Fruit fly (Drosophila melanogaster): Measurements from ENCODE around the gene sty.
A peak's percentile ranks its signal among the peaks of the same experiment; 100 is the strongest.

Gene sty

DNA sequence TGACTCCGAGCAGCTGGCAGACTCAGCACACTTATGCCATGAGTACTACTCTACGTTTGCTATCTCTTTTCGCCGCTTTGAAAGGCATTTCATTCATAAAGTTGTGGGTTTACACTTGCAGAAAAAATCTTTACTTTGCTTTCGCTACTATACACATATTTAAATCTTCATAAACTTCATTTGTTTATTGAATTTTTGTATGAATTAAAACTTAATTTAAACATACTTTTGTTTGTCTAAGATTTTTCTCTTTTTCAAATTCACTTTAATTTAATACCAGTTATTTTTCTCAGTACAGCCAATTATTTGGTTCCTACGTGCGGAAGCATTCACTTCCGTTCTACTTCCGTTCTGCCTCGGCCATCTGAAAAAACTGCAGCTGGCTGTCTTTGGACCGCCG lies 13.7 kb upstream of the sty start (continued):
- TF ChIP-seq repo (GFP tag; optimal IDR thresholded peaks at IDR 0.05) (no peak), CG17385 (GFP tag; optimal IDR thresholded peaks at IDR 0.05) (peak; percentile 69), CG11456 (GFP tag; IDR thresholded peaks at IDR 0.05) (no peak), gfzf (GFP tag; optimal IDR thresholded peaks at IDR 0.05) (no peak), Atf-2 (GFP tag; optimal IDR thresholded peaks at IDR 0.05) (peak; percentile 48), CG12744 (GFP tag; optimal IDR thresholded peaks at IDR 0.05) (peak; percentile 21), CG18764 (GFP tag; optimal IDR thresholded peaks at IDR 0.05) (peak; percentile 52), MESR4 (GFP tag; optimal IDR thresholded peaks at IDR 0.05) (no peak), D19B (GFP tag; optimal IDR thresholded peaks at IDR 0.05) (no peak), pita (GFP tag; optimal IDR thresholded peaks at IDR 0.05) (no peak), sob (GFP tag; IDR thresholded peaks at IDR 0.05) (peak; percentile 48), Hmr (GFP tag; optimal IDR thresholded peaks at IDR 0.05) (peak; percentile 62), BtbVII (GFP tag; optimal IDR thresholded peaks at IDR 0.05) (peak; percentile 37), CG13287 (GFP tag; IDR thresholded peaks at IDR 0.05; ENCODE audit: partially characterized antibody) (no peak), pfk (GFP tag; optimal IDR thresholded peaks at IDR 0.05) (no peak), CG9215 (GFP tag; IDR thresholded peaks at IDR 0.05) (peak; percentile 40), CG16815 (GFP tag; optimal IDR thresholded peaks at IDR 0.05) (peak; percentile 57), pros (GFP tag; optimal IDR thresholded peaks at IDR 0.05) (peak; percentile 62), Med (GFP tag) (peak; percentile 73), CG9727 (GFP tag; optimal IDR thresholded peaks at IDR 0.05) (peak; percentile 85), CG17186 (GFP tag; optimal IDR thresholded peaks at IDR 0.05) (peak; percentile 20), unpg (GFP tag; optimal IDR thresholded peaks at IDR 0.05) (peak; percentile 83), Drgx (GFP tag; IDR thresholded peaks at IDR 0.05) (no peak), odd (GFP tag; optimal IDR thresholded peaks at IDR 0.05) (peak; percentile 23), ftz-f1 (GFP tag; optimal IDR thresholded peaks at IDR 0.05) (no peak), CG33213 (GFP tag; optimal IDR thresholded peaks at IDR 0.05) (peak; percentile 9), Nf-YB (GFP tag; optimal IDR thresholded peaks at IDR 0.05) (peak; percentile 53), Dbx (GFP tag; IDR thresholded peaks at IDR 0.05) (no peak), Six4 (GFP tag; optimal IDR thresholded peaks at IDR 0.05) (peak; percentile 59), ind (GFP tag; optimal IDR thresholded peaks at IDR 0.05) (peak; percentile 53), CG11723 (GFP tag; optimal IDR thresholded peaks at IDR 0.05) (peak; percentile 18), CG1529 (GFP tag; optimal IDR thresholded peaks at IDR 0.05) (peak; percentile 51), wor (GFP tag; IDR thresholded peaks at IDR 0.05) (peak; percentile 48), CG10959 (GFP tag; IDR thresholded peaks at IDR 0.05) (0 out of 2 replicates have a peak, but pooled peaks have one; percentile 24), CG4707 (GFP tag; optimal IDR thresholded peaks at IDR 0.05) (no peak), kni (GFP tag; optimal IDR thresholded peaks at IDR 0.05) (peak; percentile 19), Hr51 (GFP tag; optimal IDR thresholded peaks at IDR 0.05) (peak; percentile 48 to 77), TFAM (GFP tag; optimal IDR thresholded peaks at IDR 0.05) (no peak), crp (GFP tag; optimal IDR thresholded peaks at IDR 0.05) (peak in 1 of 2 experiments; percentile 1), Bdp1 (GFP tag; optimal IDR thresholded peaks at IDR 0.05) (peak; percentile 37), Lpt (GFP tag; optimal IDR thresholded peaks at IDR 0.05) (no peak), gcm (GFP tag; optimal IDR thresholded peaks at IDR 0.05) (peak; percentile 64), gem (tag; optimal IDR thresholded peaks at IDR 0.05) (peak; percentile 90), Hr39 (optimal IDR thresholded peaks at IDR 0.05) (no peak), Chrac-16 (GFP tag; optimal IDR thresholded peaks at IDR 0.05) (peak; percentile 67), Pdp1 (GFP tag; optimal IDR thresholded peaks at IDR 0.05) (peak; percentile 17 to 32), kay (GFP tag; optimal IDR thresholded peaks at IDR 0.05) (peak; percentile 34), CG6813 (GFP tag; optimal IDR thresholded peaks at IDR 0.05) (peak; percentile 32), Nf-YA (GFP tag; IDR thresholded peaks at IDR 0.05) (no peak), Trl (optimal IDR thresholded peaks at IDR 0.05) (no peak), Trl (GFP tag; optimal IDR thresholded peaks at IDR 0.05) (peak; percentile 58)
